Worm (Caenorhabditis elegans): ENCODE data around the gene F35E12.9.

F35E12.9 gene

DNA sequence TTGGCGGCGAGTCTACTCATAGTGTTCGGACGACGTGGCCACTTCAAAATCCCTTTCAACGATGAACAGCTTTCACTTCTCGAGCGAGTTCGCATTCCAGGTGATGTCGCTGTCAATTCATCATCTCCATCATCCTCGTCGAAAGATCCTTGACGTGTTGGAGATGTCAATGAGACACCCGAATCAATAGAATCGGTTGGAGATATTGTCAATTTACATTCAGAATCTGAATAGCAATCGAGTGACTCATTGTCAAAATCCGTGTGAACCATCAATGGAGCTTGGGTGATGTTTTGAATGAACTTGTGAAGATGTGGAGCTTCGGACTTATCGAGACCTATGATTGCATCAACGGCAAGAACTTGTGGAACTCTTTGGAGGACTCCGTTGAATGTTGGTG, 40.8 kb upstream of the F35E12.9 start:
- TF ChIP-seq tra-4 (tag; optimal IDR thresholded peaks at IDR 0.05), result no peak
- TF ChIP-seq B0310.2 (tag; optimal IDR thresholded peaks at IDR 0.05), result no peak
- no peak for TF ChIP-seq tbx-37 (GFP tag; conservative IDR thresholded peaks at IDR 0.05)
- TF ChIP-seq ceh-36 (tag; optimal IDR thresholded peaks at IDR 0.05), result no peak
- no peak for TF ChIP-seq tbx-11 (GFP tag; IDR thresholded peaks at IDR 0.05)
- TF ChIP-seq pes-1 (GFP tag; IDR thresholded peaks at IDR 0.05), result no peak
- TF ChIP-seq ama-1 (optimal IDR thresholded peaks at IDR 0.05), result no peak
- TF ChIP-seq ceh-13 (GFP tag; optimal IDR thresholded peaks at IDR 0.05), result no peak
- no peak for TF ChIP-seq F13C5.2 (tag; optimal IDR thresholded peaks at IDR 0.05)
- TF ChIP-seq flt-1 (GFP tag; IDR thresholded peaks at IDR 0.05), result no peak
- no peak for TF ChIP-seq hmg-4 (GFP tag; optimal IDR thresholded peaks at IDR 0.05)
- TF ChIP-seq hmbx-1 (tag; optimal IDR thresholded peaks at IDR 0.05), result no peak
- TF ChIP-seq ets-7 (tag; optimal IDR thresholded peaks at IDR 0.05), result no peak
- no peak for TF ChIP-seq scrt-1 (GFP tag; IDR thresholded peaks at IDR 0.05)

- no peak for TF ChIP-seq tra-4 (tag; optimal IDR thresholded peaks at IDR 0.05)
- TF ChIP-seq ama-1 (optimal IDR thresholded peaks at IDR 0.05), result no peak
- no peak for TF ChIP-seq tbx-37 (GFP tag; conservative IDR thresholded peaks at IDR 0.05)
Measured at ce11 chrV:13782190-13782589, 37.3 kb upstream of the F35E12.9 start, which contains the start of gene decr-1.1. Gene decr-1.1 (plus strand): TSS chrV:13782399.

DNA sequence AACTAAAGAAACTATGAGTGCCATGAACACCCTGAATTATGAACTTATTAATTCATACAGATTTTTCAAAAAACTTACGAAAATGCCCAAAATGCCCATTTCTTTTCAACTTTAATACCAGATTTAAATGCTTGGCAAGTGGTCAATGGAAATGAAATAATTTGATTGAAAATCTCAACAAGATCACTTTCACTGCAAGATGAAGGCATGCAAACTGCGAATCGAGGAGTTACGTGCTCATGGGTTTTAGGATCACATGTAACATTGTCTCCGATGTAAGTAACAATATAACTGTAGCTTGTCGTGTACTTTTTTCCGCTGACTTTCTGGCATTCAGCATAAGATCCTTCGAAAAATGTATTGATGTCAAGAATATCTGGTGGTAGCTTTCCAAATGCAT, 36.0 kb upstream of the F35E12.9 start:
- TF ChIP-seq sea-1 (GFP tag; conservative IDR thresholded peaks at IDR 0.05) (no peak), ceh-13 (GFP tag; optimal IDR thresholded peaks at IDR 0.05) (no peak), scrt-1 (GFP tag; IDR thresholded peaks at IDR 0.05) (no peak), pes-1 (GFP tag; IDR thresholded peaks at IDR 0.05) (no peak), flt-1 (GFP tag; IDR thresholded peaks at IDR 0.05) (no peak), hnd-1 (tag; optimal IDR thresholded peaks at IDR 0.05) (no peak), hmg-4 (GFP tag; optimal IDR thresholded peaks at IDR 0.05) (no peak), tbx-37 (GFP tag; conservative IDR thresholded peaks at IDR 0.05) (no peak), tbx-11 (GFP tag; IDR thresholded peaks at IDR 0.05) (no peak), hmbx-1 (tag; optimal IDR thresholded peaks at IDR 0.05) (no peak), B0310.2 (tag; optimal IDR thresholded peaks at IDR 0.05) (no peak), aly-1 (tag; optimal IDR thresholded peaks at IDR 0.05) (no peak), ets-7 (tag; optimal IDR thresholded peaks at IDR 0.05) (no peak)

- TF ChIP-seq ets-7 (tag; optimal IDR thresholded peaks at IDR 0.05), result no peak
- no peak for TF ChIP-seq F13C5.2 (tag; optimal IDR thresholded peaks at IDR 0.05)
- no peak for TF ChIP-seq hnd-1 (tag; optimal IDR thresholded peaks at IDR 0.05)
- no peak for TF ChIP-seq ceh-13 (GFP tag; optimal IDR thresholded peaks at IDR 0.05)
Measured at ce11 chrV:13777857-13778256, 32.9 kb upstream of the F35E12.9 start, which contains the start of gene F53C11.9. Gene F53C11.9 (plus strand): TSS chrV:13778015.

- TF ChIP-seq ceh-13 (GFP tag; optimal IDR thresholded peaks at IDR 0.05), result no peak
- no peak for TF ChIP-seq flt-1 (GFP tag; IDR thresholded peaks at IDR 0.05)
- no peak for TF ChIP-seq B0310.2 (tag; optimal IDR thresholded peaks at IDR 0.05)
- no peak for TF ChIP-seq pes-1 (GFP tag; IDR thresholded peaks at IDR 0.05)
- no peak for TF ChIP-seq ama-1 (optimal IDR thresholded peaks at IDR 0.05)
- TF ChIP-seq tbx-11 (GFP tag; IDR thresholded peaks at IDR 0.05), result no peak
- no peak for TF ChIP-seq sea-1 (GFP tag; conservative IDR thresholded peaks at IDR 0.05)
- TF ChIP-seq hmg-4 (GFP tag; optimal IDR thresholded peaks at IDR 0.05), result no peak
Measured at ce11 chrV:13775529-13775928, 30.6 kb upstream of the F35E12.9 start, which contains the start of gene F53C11.1. Gene F53C11.1 (plus strand): TSS chrV:13775796.

DNA sequence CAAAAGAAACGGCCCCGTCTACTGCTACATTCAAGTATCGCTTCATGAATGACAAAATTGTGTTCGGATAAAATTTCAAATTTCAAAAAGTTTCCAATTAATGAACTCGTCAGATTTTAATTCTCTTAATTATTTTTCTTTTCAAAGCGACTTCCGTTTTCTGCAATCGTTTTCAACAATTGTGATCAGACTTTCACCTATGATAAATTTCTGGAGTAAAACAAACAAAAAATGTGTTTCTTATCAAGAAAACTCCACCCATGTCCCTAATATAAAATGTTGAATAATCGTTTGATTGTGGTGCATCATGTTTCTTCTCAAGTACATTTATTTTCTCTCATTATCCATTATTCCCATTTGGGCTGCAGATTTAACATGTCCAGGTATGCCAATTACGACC, 26.3 kb upstream of the F35E12.9 start, which contains the start of gene F20G2.5:
TSS of gene F20G2.5 (plus strand) at position 301 of the 400 bp plus-strand sequence.
- TF ChIP-seq ama-1 (optimal IDR thresholded peaks at IDR 0.05) (no peak), sea-1 (GFP tag; conservative IDR thresholded peaks at IDR 0.05) (no peak), ceh-36 (tag; optimal IDR thresholded peaks at IDR 0.05) (no peak), F13C5.2 (tag; optimal IDR thresholded peaks at IDR 0.05) (no peak), scrt-1 (GFP tag; IDR thresholded peaks at IDR 0.05) (no peak), tbx-37 (GFP tag; conservative IDR thresholded peaks at IDR 0.05) (no peak), hnd-1 (tag; optimal IDR thresholded peaks at IDR 0.05) (no peak)

DNA sequence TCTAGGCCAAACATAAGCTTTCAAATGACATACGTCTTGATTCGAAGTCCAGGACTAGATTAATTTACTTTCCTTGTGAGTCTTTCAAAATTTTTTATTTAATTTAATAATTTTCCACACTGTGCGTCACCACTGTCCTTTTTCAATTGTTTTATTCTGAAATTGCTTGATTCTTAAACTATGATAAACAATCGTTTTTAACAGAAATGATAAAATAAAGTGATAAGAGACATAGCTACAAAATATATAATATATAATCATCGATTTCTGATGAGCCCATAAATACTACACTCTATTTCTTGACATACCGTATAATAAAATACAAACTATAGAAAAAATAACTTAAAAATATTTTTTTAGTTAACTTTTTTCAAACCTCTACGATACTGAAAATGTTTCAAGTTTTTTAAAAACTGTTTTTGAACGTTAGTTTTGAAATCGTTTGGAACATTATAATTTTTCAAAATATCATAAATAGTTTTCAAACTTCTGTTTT, 24.1 kb upstream of the F35E12.9 start, which contains the start of gene nas-24:
TSS of gene nas-24 (plus strand) at position 446 of the 496 bp plus-strand sequence.
- TF ChIP-seq tbx-37 (GFP tag; conservative IDR thresholded peaks at IDR 0.05) (no peak), pes-1 (GFP tag; IDR thresholded peaks at IDR 0.05) (no peak), tra-4 (tag; optimal IDR thresholded peaks at IDR 0.05) (no peak), ceh-13 (GFP tag; optimal IDR thresholded peaks at IDR 0.05) (no peak), B0310.2 (tag; optimal IDR thresholded peaks at IDR 0.05) (no peak), aly-1 (tag; optimal IDR thresholded peaks at IDR 0.05) (no peak), tbx-11 (GFP tag; IDR thresholded peaks at IDR 0.05) (no peak), sea-1 (GFP tag; conservative IDR thresholded peaks at IDR 0.05) (no peak), ceh-36 (tag; optimal IDR thresholded peaks at IDR 0.05) (no peak), ets-7 (tag; optimal IDR thresholded peaks at IDR 0.05) (no peak), hmbx-1 (tag; optimal IDR thresholded peaks at IDR 0.05) (no peak), hnd-1 (tag; optimal IDR thresholded peaks at IDR 0.05) (no peak), scrt-1 (GFP tag; IDR thresholded peaks at IDR 0.05) (no peak), flt-1 (GFP tag; IDR thresholded peaks at IDR 0.05) (no peak)

DNA sequence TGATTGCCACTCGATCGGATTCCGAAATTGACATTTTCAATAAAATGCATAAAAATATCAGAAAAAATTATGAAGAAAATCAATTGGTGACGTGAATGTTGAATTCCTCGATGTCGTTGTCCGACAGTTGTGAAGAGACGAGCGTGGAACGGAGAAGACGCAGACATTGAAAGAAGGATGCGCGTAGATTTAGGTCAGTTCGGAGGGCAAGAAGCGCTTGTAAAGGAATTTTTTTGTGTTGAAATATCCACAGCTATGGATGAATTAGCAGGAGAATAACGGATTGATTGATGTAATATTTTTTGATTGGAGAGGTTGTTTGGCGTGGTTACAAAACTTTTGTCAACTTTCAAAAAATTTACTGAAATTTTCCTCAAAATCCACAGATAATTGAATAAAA, 23.5 kb upstream of the F35E12.9 start, which contains the start of gene F20G2.3:
TSS of gene F20G2.3 (minus strand) at position 101 of the 400 bp plus-strand sequence.
- no peak for TF ChIP-seq scrt-1 (GFP tag; IDR thresholded peaks at IDR 0.05)
- TF ChIP-seq tra-4 (tag; optimal IDR thresholded peaks at IDR 0.05), result no peak
- no peak for TF ChIP-seq pes-1 (GFP tag; IDR thresholded peaks at IDR 0.05)
- TF ChIP-seq aly-1 (tag; optimal IDR thresholded peaks at IDR 0.05), result no peak
- no peak for TF ChIP-seq hmg-4 (GFP tag; optimal IDR thresholded peaks at IDR 0.05)
- TF ChIP-seq flt-1 (GFP tag; IDR thresholded peaks at IDR 0.05), result no peak
- no peak for TF ChIP-seq ama-1 (optimal IDR thresholded peaks at IDR 0.05)
